Worm (Caenorhabditis elegans) whole organism, early embryonic: ENCODE measurements around the gene nmur-3.

Source experiments
- F13C5.2 ChIP-seq: sonication (generic microtip); optimal IDR thresholded peaks from 2 replicates; lab custom pipeline; 2017; ENCODE audit warnings: mild to moderate bottlenecking, missing genetic modification characterization, inconsistent platforms, missing compliant biosample characterization
- ets-7 ChIP-seq: sonication (generic microtip); optimal IDR thresholded peaks from 2 replicates; lab custom pipeline; 2016; ENCODE audit warnings: missing genotype, missing genetic modification characterization, missing compliant biosample characterization
- tbx-11 ChIP-seq: fragments of 200-800 bp; sonication (Bioruptor generic); IDR thresholded peaks from 2 replicates; pipeline ENCODE4 v1.3.6; 2022; ENCODE audit warnings: missing genetic modification characterization, missing compliant biosample characterization

ce11 chrX:4488807-4489336 lies 22.6 kb downstream of the nmur-3 start, which contains the start of gene ncr-1:
- TF ChIP-seq ets-7 (tag; lab: Kevin White, UChicago) (no peak), F13C5.2 (tag; lab: Kevin White, UChicago) (no peak), tbx-11 (GFP tag; lab: Robert Waterston, UW) (no peak)
